Worm (Caenorhabditis elegans) whole organism, early embryonic: Measurements from ENCODE around the gene F42A9.3.

ENCODE experiments used
- B0310.2 ChIP-seq: sonication (generic microtip); optimal IDR thresholded peaks from 2 replicates; lab custom pipeline; 2016; ENCODE audit warnings: mild to moderate bottlenecking, missing genetic modification characterization, missing compliant biosample characterization
- F13C5.2 ChIP-seq: sonication (generic microtip); optimal IDR thresholded peaks from 2 replicates; lab custom pipeline; 2017; ENCODE audit warnings: mild to moderate bottlenecking, missing genetic modification characterization, inconsistent platforms, missing compliant biosample characterization
- aly-1 ChIP-seq: sonication (generic microtip); optimal IDR thresholded peaks from 2 replicates; lab custom pipeline; 2016; ENCODE audit warnings: missing genetic modification characterization, missing compliant biosample characterization
- ama-1 ChIP-seq: fragments of 150-350 bp; optimal IDR thresholded peaks from 2 replicates; lab custom pipeline; 2014
- ceh-13 ChIP-seq: fragments of 200-800 bp; sonication (Bioruptor generic); optimal IDR thresholded peaks from 2 replicates; lab custom pipeline; 2018; ENCODE audit warnings: mild to moderate bottlenecking, missing genetic modification characterization, missing compliant biosample characterization
- ceh-36 ChIP-seq: sonication (generic microtip); optimal IDR thresholded peaks from 2 replicates; lab custom pipeline; 2016; ENCODE audit warnings: missing genetic modification characterization, inconsistent platforms, missing compliant biosample characterization
- ets-7 ChIP-seq: sonication (generic microtip); optimal IDR thresholded peaks from 2 replicates; lab custom pipeline; 2016; ENCODE audit warnings: missing genotype, missing genetic modification characterization, missing compliant biosample characterization
- flt-1 ChIP-seq: fragments of 200-800 bp; sonication (Bioruptor generic); IDR thresholded peaks from 2 replicates; pipeline ENCODE4 v1.3.6; 2022; ENCODE audit warnings: missing genetic modification characterization, missing compliant biosample characterization
- hmbx-1 ChIP-seq: sonication (generic microtip); optimal IDR thresholded peaks from 2 replicates; lab custom pipeline; 2016; ENCODE audit warnings: mild to moderate bottlenecking, missing genetic modification characterization, missing compliant biosample characterization
- hmg-4 ChIP-seq: fragments of 200-800 bp; sonication (Bioruptor generic); optimal IDR thresholded peaks from 2 replicates; lab custom pipeline; 2018; ENCODE audit warnings: mild to moderate bottlenecking, missing genetic modification characterization, missing compliant biosample characterization
- hnd-1 ChIP-seq: sonication (generic microtip); optimal IDR thresholded peaks from 2 replicates; lab custom pipeline; 2016; ENCODE audit warnings: missing genetic modification characterization, missing compliant biosample characterization
- pes-1 ChIP-seq: fragments of 200-800 bp; sonication (Bioruptor generic); IDR thresholded peaks from 2 replicates; pipeline ENCODE4 v1.3.6; 2022; ENCODE audit warnings: missing genetic modification reagents, missing genetic modification characterization, missing compliant biosample characterization
- scrt-1 ChIP-seq: fragments of 200-800 bp; sonication (Bioruptor generic); IDR thresholded peaks from 2 replicates; pipeline ENCODE4 v1.3.6; 2022; ENCODE audit warnings: missing genetic modification characterization, missing compliant biosample characterization
- sea-1 ChIP-seq: fragments of 200-800 bp; sonication (Bioruptor generic); conservative IDR thresholded peaks from 2 replicates; pipeline ENCODE4 v1.3.6; 2022; ENCODE audit warnings: missing genetic modification characterization, missing compliant biosample characterization
- tbx-11 ChIP-seq: fragments of 200-800 bp; sonication (Bioruptor generic); IDR thresholded peaks from 2 replicates; pipeline ENCODE4 v1.3.6; 2022; ENCODE audit warnings: missing genetic modification characterization, missing compliant biosample characterization
- tbx-37 ChIP-seq: fragments of 200-800 bp; sonication (Bioruptor generic); conservative IDR thresholded peaks from 2 replicates; pipeline ENCODE4 v1.3.6; 2022; ENCODE audit warnings: missing genetic modification reagents, missing genetic modification characterization, missing compliant biosample characterization
- tra-4 ChIP-seq: sonication (generic microtip); optimal IDR thresholded peaks from 2 replicates; lab custom pipeline; 2017; ENCODE audit warnings: missing genetic modification characterization, missing compliant biosample characterization

Gene F42A9.3

DNA sequence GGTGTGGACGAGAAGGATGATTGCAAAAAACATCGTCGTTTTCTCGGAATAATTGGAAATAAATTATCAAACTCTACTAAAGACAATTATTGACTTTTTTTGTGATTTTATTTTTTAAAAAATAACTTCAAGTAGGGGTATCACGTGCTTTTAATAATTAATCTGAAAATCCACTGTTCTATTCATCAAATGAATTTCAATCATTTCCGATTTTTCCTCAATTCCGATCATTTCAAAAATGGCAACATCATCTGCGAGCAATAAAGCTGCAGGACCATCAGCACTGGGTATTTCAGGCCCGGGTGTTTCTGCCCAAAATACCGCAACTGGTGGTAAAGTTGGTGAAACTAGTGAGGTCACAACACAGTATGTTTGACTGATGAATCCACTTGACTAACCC lies at the start of gene F42A9.3, which contains the start of gene F42A9.7:
Gene F42A9.3, plus strand, starts transcription at position 214 of the 400 bp plus-strand sequence.
Gene F42A9.7, minus strand, starts transcription at position 101 of the 400 bp plus-strand sequence.
- TF ChIP-seq ceh-13 (no peak), tra-4 (tag; lab: Kevin White, UChicago) (no peak), scrt-1 (GFP tag; lab: Robert Waterston, UW) (no peak), sea-1 (no peak), tbx-11 (GFP tag; lab: Robert Waterston, UW) (no peak), ets-7 (tag; lab: Kevin White, UChicago) (no peak), tbx-37 (GFP tag; lab: Robert Waterston, UW) (no peak), hnd-1 (tag; lab: Kevin White, UChicago) (no peak), hmbx-1 (tag; lab: Kevin White, UChicago) (no peak), aly-1 (tag; lab: Kevin White, UChicago) (no peak), B0310.2 (tag; lab: Kevin White, UChicago) (no peak), F13C5.2 (tag; lab: Kevin White, UChicago) (no peak), ceh-36 (tag; lab: Kevin White, UChicago) (no peak), pes-1 (GFP tag; lab: Robert Waterston, UW) (no peak), ama-1 (lab: Kevin White, UChicago) (no peak)

DNA sequence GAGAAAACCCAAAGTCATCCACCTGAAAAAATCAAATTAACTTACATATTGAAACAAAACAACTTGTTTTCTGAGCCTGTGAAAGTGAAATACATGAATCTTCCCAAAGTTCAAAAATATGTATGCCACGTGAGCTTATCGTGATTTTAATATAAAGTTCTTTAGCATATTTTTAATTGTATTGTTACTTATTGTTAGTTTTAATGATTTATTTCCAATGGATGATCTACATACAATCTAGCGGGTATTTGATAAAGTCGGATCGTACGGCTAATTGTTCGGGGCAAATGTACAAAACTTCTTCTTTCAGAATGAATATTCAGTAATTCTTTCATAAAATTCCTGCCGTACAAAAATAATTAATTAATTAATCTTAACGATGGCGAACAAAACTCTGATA lies 46.8 kb upstream of the F42A9.3 start, which contains the start of gene Y59H11AM.4:
Gene Y59H11AM.4, minus strand, starts transcription at position 101 of the 400 bp plus-strand sequence.
- TF ChIP-seq flt-1 (GFP tag; lab: Robert Waterston, UW) (no peak), tbx-11 (GFP tag; lab: Robert Waterston, UW) (no peak), ceh-13 (no peak), F13C5.2 (tag; lab: Kevin White, UChicago) (no peak), ceh-36 (tag; lab: Kevin White, UChicago) (no peak), pes-1 (GFP tag; lab: Robert Waterston, UW) (no peak), tra-4 (tag; lab: Kevin White, UChicago) (no peak), tbx-37 (GFP tag; lab: Robert Waterston, UW) (no peak)

DNA sequence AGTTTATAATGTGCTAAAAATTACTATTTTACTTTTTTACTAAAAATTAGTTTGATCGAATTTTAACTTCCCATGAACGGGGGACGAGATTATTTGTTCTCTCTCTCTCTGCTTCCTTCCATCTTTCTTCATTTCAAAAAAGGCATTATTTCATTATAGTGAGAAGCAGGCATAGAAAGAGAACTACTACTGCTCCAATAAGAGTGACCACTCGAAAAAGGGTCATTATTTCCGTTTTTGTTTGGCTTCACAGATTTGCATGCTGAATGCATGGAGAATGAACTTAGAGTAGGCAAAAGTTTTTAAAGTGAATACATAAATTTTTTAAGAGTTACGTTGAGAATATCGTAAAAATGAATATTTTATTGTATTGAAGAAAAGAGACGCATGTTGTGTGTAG lies 46.3 kb upstream of the F42A9.3 start:
- no peak for TF ChIP-seq pes-1 (GFP tag; lab: Robert Waterston, UW)

DNA sequence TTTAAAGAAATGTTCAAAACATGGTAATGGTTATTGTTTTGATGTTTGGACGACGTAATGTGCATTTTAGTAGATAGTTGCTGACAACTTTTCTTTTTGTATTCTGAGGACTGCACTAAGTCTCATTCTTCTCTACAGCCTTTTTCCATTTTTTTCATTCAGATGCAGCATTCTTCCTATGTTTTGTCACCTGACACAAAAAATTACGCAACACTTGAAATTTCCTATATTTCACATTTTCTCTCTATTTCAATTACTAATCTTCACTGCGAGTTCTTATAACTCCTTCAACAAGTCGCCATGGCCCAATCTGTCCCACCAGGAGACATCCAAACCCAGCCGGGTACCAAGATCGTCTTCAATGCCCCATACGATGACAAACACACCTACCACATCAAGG lies 45.9 kb upstream of the F42A9.3 start, which contains the start of gene Y59H11AM.1:
Gene Y59H11AM.1, plus strand, starts transcription at position 301 of the 400 bp plus-strand sequence.
- TF ChIP-seq tbx-11 (GFP tag; lab: Robert Waterston, UW) (no peak), flt-1 (GFP tag; lab: Robert Waterston, UW) (no peak), hmbx-1 (tag; lab: Kevin White, UChicago) (no peak), tra-4 (tag; lab: Kevin White, UChicago) (no peak)

DNA sequence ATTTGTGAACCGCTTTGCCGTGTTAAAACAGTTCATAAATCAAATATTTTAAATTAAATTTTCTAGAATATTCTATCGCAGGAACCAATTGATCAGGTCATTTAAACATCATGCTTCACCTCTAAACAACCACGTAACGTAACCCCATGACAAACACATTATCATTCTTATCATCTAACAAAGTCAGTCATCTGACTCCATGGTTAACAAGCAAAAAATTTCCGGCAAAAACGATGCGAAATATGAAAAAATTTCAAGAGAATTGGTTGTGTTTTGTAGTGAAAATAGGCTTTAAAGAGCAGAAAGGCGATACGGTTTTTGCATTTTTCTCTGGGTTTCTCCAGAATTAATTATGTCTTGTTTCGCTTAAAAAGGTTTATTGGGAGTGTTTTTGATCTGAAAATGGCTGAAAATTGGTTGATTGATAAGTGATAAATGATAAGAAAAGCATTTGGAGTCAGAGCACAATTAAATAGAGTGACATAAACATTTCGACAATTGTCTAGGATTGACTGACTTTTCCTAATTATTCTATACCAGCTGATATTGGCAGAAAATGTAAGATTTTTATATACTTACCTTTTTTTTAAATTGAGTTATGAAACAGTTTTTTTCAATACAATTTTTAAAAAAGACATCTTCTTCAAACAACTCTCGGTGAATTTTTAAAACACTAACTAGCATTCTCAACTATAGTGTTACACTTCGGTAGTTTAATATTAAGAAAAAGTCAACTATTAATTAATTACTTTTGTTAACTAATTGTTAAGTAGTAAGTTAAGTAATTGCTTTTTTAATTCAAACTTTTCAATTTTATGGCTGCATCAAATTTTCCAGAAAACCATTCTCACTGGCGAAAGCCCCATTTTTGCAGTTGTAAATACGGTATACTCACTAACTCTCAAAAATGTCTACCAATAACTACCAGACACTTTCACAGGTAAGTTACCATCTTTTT lies 31.7 kb upstream of the F42A9.3 start, which contains the start of gene catp-7:
Gene catp-7, plus strand, starts transcription at position 908 of the 958 bp plus-strand sequence.
- TF ChIP-seq tra-4 (tag; lab: Kevin White, UChicago) (no peak), tbx-37 (GFP tag; lab: Robert Waterston, UW) (no peak), tbx-11 (GFP tag; lab: Robert Waterston, UW) (no peak), hmbx-1 (tag; lab: Kevin White, UChicago) (no peak), hnd-1 (tag; lab: Kevin White, UChicago) (no peak), sea-1 (no peak)

DNA sequence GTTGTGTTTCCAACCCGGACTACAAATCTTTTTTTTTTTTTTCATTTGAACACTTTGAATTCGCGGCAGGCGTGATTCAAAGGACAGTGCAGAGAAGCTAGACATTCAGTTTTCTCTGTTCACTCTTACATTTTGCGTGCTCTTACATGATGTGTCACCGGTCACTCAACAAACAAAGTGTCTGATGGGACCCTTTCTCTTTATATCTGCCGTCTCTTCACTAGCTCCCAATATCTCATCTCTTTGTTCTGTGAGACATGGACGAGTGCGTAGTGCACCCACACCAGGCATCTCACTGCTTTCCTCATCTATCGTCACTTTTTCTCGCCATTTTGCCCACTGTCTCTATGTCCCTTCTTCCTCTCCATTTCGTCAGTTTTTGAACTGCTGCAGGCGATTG lies 30.0 kb upstream of the F42A9.3 start:
- TF ChIP-seq B0310.2 (tag; lab: Kevin White, UChicago) = no peak
- TF ChIP-seq hnd-1 (tag; lab: Kevin White, UChicago) = no peak
- no peak for TF ChIP-seq ceh-36 (tag; lab: Kevin White, UChicago)

DNA sequence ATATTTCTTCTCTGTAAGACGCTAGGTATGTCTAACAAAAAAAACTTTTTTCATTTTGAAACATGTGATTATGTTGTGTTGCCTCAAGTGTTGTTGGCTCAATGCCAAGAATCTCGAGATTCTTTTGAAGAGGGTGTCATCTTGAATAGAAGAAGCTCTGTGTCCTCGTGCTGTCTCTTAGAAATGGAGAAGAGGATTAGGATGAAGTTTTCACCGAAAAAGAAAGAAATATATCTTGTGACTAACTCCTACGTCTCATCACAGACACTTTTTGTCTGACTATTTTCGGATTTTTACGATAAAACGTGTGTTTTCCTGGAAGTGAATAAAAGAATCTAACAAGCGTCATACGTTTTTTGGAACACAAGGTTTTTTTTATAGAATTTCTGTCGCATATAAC lies 29.5 kb upstream of the F42A9.3 start:
- no peak for TF ChIP-seq tbx-11 (GFP tag; lab: Robert Waterston, UW)
- no peak for TF ChIP-seq hmg-4
- no peak for TF ChIP-seq sea-1
- no peak for TF ChIP-seq hmbx-1 (tag; lab: Kevin White, UChicago)
- no peak for TF ChIP-seq tra-4 (tag; lab: Kevin White, UChicago)
- TF ChIP-seq pes-1 (GFP tag; lab: Robert Waterston, UW) = no peak
- no peak for TF ChIP-seq ets-7 (tag; lab: Kevin White, UChicago)
- no peak for TF ChIP-seq aly-1 (tag; lab: Kevin White, UChicago)
- TF ChIP-seq ceh-13 = no peak
- no peak for TF ChIP-seq ceh-36 (tag; lab: Kevin White, UChicago)
- no peak for TF ChIP-seq scrt-1 (GFP tag; lab: Robert Waterston, UW)
- TF ChIP-seq hnd-1 (tag; lab: Kevin White, UChicago) = no peak
- no peak for TF ChIP-seq flt-1 (GFP tag; lab: Robert Waterston, UW)

DNA sequence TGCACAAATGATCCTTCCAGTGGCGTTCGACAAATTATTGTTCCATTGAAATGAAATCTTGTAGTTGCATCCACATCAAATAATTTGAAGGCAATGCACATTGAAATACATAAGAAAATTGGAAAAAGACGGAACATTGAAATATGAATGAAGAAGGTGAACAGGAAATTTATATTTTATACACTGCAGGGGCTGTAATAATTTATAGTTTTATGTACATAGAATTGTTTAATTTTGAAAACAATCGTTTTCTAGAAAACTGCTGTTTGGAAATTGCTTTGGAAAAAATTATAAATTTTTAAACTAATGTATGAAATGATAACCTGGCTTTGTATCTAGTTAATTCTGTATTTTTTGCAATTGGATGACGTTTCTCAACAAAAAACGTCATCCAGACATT lies 21.7 kb upstream of the F42A9.3 start, which contains the start of gene Y59H11AR.3:
Gene Y59H11AR.3, minus strand, starts transcription at position 101 of the 400 bp plus-strand sequence.
- TF ChIP-seq aly-1 (tag; lab: Kevin White, UChicago) (no peak), ets-7 (tag; lab: Kevin White, UChicago) (no peak), F13C5.2 (tag; lab: Kevin White, UChicago) (no peak), ceh-13 (no peak), ceh-36 (tag; lab: Kevin White, UChicago) (no peak), B0310.2 (tag; lab: Kevin White, UChicago) (no peak), sea-1 (no peak), tbx-37 (GFP tag; lab: Robert Waterston, UW) (no peak), pes-1 (GFP tag; lab: Robert Waterston, UW) (no peak), scrt-1 (GFP tag; lab: Robert Waterston, UW) (no peak), flt-1 (GFP tag; lab: Robert Waterston, UW) (no peak), tbx-11 (GFP tag; lab: Robert Waterston, UW) (no peak)
